Worm (Caenorhabditis elegans): ENCODE data around the gene R05G6.4.

ce11 chrIV:7507305-7507704, 5.7 kb upstream of the R05G6.4 start:
- TF ChIP-seq odd-2 (tag; optimal IDR thresholded peaks at IDR 0.05) (no peak), ref-2 (tag; optimal IDR thresholded peaks at IDR 0.05) (no peak), fkh-6 (tag; optimal IDR thresholded peaks at IDR 0.05) (no peak), ceh-31 (tag; optimal IDR thresholded peaks at IDR 0.05) (no peak), fkh-10 (GFP tag; optimal IDR thresholded peaks at IDR 0.05) (no peak)

All from whole organism, late embryonic.